Fruit fly (Drosophila melanogaster): ENCODE measurements around the gene ppk28.

Gene ppk28

DNA sequence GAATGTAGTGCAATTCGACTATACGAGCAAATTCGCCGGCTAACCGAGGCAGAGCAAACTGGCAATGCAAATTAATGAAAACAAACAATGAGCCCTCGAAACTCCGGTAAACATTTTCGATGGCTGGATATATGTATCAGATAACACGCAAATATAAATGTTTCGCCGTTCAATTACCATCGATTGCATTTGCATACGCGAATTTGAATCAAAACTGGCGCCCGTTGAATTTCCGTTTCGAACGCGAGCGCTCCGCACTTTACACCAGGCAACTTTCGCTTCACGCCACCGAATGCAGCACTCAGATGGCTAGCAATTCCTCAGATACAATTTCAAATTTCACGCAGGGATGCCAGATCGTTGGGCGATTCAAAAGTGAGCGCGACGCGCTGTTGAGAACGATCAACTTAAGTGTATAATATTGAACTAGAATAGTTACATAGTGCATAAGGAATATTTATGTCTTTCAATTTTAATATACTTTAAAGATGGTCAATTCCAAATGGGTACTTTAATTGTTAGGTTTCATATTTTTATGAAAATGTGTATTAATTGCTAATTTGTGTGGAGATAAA, 22.6 kb upstream of the ppk28 start, which contains the start of gene if (continued):
- TF ChIP-seq ash1 (GFP tag; optimal IDR thresholded peaks at IDR 0.05): no peak
- no peak for TF ChIP-seq CG2129 (GFP tag; IDR thresholded peaks at IDR 0.05; ENCODE audit: partially characterized antibody)
- no peak for TF ChIP-seq stc (GFP tag; IDR thresholded peaks at IDR 0.05)
- no peak for TF ChIP-seq trh (GFP tag; optimal IDR thresholded peaks at IDR 0.05)
- TF ChIP-seq C15 (GFP tag; IDR thresholded peaks at IDR 0.05): no peak
- TF ChIP-seq CG31388 (GFP tag; optimal IDR thresholded peaks at IDR 0.05): no peak
- no peak for TF ChIP-seq CG8359 (GFP tag; optimal IDR thresholded peaks at IDR 0.05; ENCODE audit: borderline replicate concordance)
- no peak for TF ChIP-seq Stat92E (GFP tag; optimal IDR thresholded peaks at IDR 0.05)
- no peak for TF ChIP-seq pum (GFP tag; optimal IDR thresholded peaks at IDR 0.05)
- TF ChIP-seq Ravus (GFP tag; IDR thresholded peaks at IDR 0.05): no peak
- no peak for TF ChIP-seq hbn (GFP tag; IDR thresholded peaks at IDR 0.05; ENCODE audit: partially characterized antibody)
- TF ChIP-seq Adf1 (GFP tag; IDR thresholded peaks at IDR 0.05): no peak
- TF ChIP-seq scrt (GFP tag; optimal IDR thresholded peaks at IDR 0.05): no peak
- TF ChIP-seq ftz-f1 (GFP tag; optimal IDR thresholded peaks at IDR 0.05): no peak
- TF ChIP-seq CTCF (GFP tag; optimal IDR thresholded peaks at IDR 0.05): peak; percentile 31
- no peak for TF ChIP-seq CG4854 (GFP tag; optimal IDR thresholded peaks at IDR 0.05)
- TF ChIP-seq vvl (GFP tag; IDR thresholded peaks at IDR 0.05): peak; percentile 45; the same call in 1 of the 2 replicates
- no peak for TF ChIP-seq CG3838 (GFP tag; optimal IDR thresholded peaks at IDR 0.05)
- TF ChIP-seq zfh2 (GFP tag; optimal IDR thresholded peaks at IDR 0.05): no peak
- peak; percentile 31; the same call in 1 of the 2 replicates for TF ChIP-seq bbx (GFP tag; IDR thresholded peaks at IDR 0.05; ENCODE audit: partially characterized antibody)
- no peak for TF ChIP-seq ken (GFP tag; IDR thresholded peaks at IDR 0.05)
- no peak for TF ChIP-seq CG10543 (GFP tag; optimal IDR thresholded peaks at IDR 0.05)
- TF ChIP-seq Blimp-1 (GFP tag; optimal IDR thresholded peaks at IDR 0.05): peak; percentile 7
- no peak for TF ChIP-seq Bdp1 (GFP tag; optimal IDR thresholded peaks at IDR 0.05)
- TF ChIP-seq mirr (GFP tag; optimal IDR thresholded peaks at IDR 0.05): no peak
- TF ChIP-seq hkb (optimal IDR thresholded peaks at IDR 0.05): no peak
- 0 out of 2 replicates have a peak, but pooled peaks have one; percentile 20 for TF ChIP-seq hkb (GFP tag; IDR thresholded peaks at IDR 0.05)
- peak; percentile 48; the same call in 1 of the 2 replicates for TF ChIP-seq rib (GFP tag; IDR thresholded peaks at IDR 0.05)
- peak; percentile 33; the same call in 1 of the 2 replicates for TF ChIP-seq amos (GFP tag; IDR thresholded peaks at IDR 0.05; ENCODE audit: partially characterized antibody)
- no peak for TF ChIP-seq slou (GFP tag; optimal IDR thresholded peaks at IDR 0.05)
- no peak for TF ChIP-seq luna (GFP tag; optimal IDR thresholded peaks at IDR 0.05)
- no peak for TF ChIP-seq fru (optimal IDR thresholded peaks at IDR 0.05)
- no peak for TF ChIP-seq CG8388 (GFP tag; optimal IDR thresholded peaks at IDR 0.05)
- no peak for TF ChIP-seq CG5180 (GFP tag; optimal IDR thresholded peaks at IDR 0.05)
- no peak for TF ChIP-seq CG5245 (GFP tag; optimal IDR thresholded peaks at IDR 0.05)
- TF ChIP-seq CG14014 (GFP tag; IDR thresholded peaks at IDR 0.05): no peak
- TF ChIP-seq Dp (GFP tag; optimal IDR thresholded peaks at IDR 0.05): peak; percentile 81
- TF ChIP-seq CG12299 (tag; optimal IDR thresholded peaks at IDR 0.05): no peak
- TF ChIP-seq btn (GFP tag; optimal IDR thresholded peaks at IDR 0.05): no peak
- no peak for TF ChIP-seq CG13287 (GFP tag; IDR thresholded peaks at IDR 0.05; ENCODE audit: partially characterized antibody)
- 0 out of 3 replicates have a peak, but pooled peaks have one; percentile 24 for TF ChIP-seq CG17361 (GFP tag; IDR thresholded peaks at IDR 0.05)
- TF ChIP-seq Med (GFP tag): peak; percentile 75
- TF ChIP-seq CG2120 (GFP tag; optimal IDR thresholded peaks at IDR 0.05): no peak
- no peak for TF ChIP-seq Sox100B (GFP tag; optimal IDR thresholded peaks at IDR 0.05)
- TF ChIP-seq CG1024 (GFP tag; IDR thresholded peaks at IDR 0.05): no peak
- no peak for TF ChIP-seq CG13424 (tag; optimal IDR thresholded peaks at IDR 0.05)
- TF ChIP-seq Meics (GFP tag; optimal IDR thresholded peaks at IDR 0.05): no peak
- no peak for TF ChIP-seq gem (tag; optimal IDR thresholded peaks at IDR 0.05)

All from whole organism, embryonic.